Worm (Caenorhabditis elegans): ENCODE measurements around the gene T28C6.8.

Gene T28C6.8

DNA sequence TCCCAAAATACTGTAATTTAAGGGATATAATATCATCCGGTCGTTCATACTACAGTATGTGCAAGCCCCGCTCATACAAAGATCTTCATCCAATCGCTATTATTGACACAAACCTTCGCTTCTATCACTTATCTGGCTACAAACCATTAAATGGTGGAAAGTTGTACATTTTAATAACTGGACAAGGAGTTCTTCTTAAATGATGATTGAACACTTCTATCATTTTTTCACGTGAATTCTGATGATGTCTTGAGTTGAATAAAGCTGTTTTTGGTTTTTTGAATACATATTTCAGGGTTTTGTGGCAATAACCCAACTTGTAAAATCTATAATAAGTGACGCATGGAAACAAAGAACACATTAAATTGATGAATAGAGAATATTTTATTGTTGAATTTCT, 7.9 kb downstream of the T28C6.8 start:
- TF ChIP-seq efl-3 (GFP tag; optimal IDR thresholded peaks at IDR 0.05) (no peak), skn-1 (tag; optimal IDR thresholded peaks at IDR 0.05) (no peak), nhr-90 (tag; optimal IDR thresholded peaks at IDR 0.05; ENCODE audit: poor library complexity) (peak; percentile 31), fkh-4 (tag; optimal IDR thresholded peaks at IDR 0.05; ENCODE audit: borderline replicate concordance) (no peak), ceh-8 (GFP tag; optimal IDR thresholded peaks at IDR 0.05) (no peak), xbp-1 (tag; optimal IDR thresholded peaks at IDR 0.05) (no peak), nhr-85 (tag) (peak; percentile 75), jun-1 (tag; optimal IDR thresholded peaks at IDR 0.05) (no peak), unc-86 (tag; optimal IDR thresholded peaks at IDR 0.05) (no peak), unc-30 (tag; optimal IDR thresholded peaks at IDR 0.05) (no peak), aha-1 (tag; optimal IDR thresholded peaks at IDR 0.05) (no peak), C34B4.2 (tag; optimal IDR thresholded peaks at IDR 0.05) (no peak), mdl-1 (tag; optimal IDR thresholded peaks at IDR 0.05) (no peak), unc-62 (GFP tag; optimal IDR thresholded peaks at IDR 0.05) (no peak), elt-3 (tag; optimal IDR thresholded peaks at IDR 0.05) (peak in 2 of 6 experiments; percentile 18 to 36), ceh-63 (GFP tag; optimal IDR thresholded peaks at IDR 0.05) (no peak), aly-2 (tag; optimal IDR thresholded peaks at IDR 0.05) (peak; percentile 92), nhr-76 (tag; optimal IDR thresholded peaks at IDR 0.05) (no peak), lin-14 (GFP tag; optimal IDR thresholded peaks at IDR 0.05) (peak; percentile 28), tbx-2 (tag; optimal IDR thresholded peaks at IDR 0.05) (peak; percentile 12), lin-35 (GFP tag; optimal IDR thresholded peaks at IDR 0.05) (no peak), ceh-88 (GFP tag; IDR thresholded peaks at IDR 0.05) (no peak), hlh-17 (GFP tag; optimal IDR thresholded peaks at IDR 0.05; ENCODE audit: borderline replicate concordance) (no peak), isw-1 (GFP tag; IDR thresholded peaks at IDR 0.05) (no peak), nhr-84 (tag; optimal IDR thresholded peaks at IDR 0.05) (no peak), irx-1 (tag; optimal IDR thresholded peaks at IDR 0.05) (no peak), unc-98 (GFP tag; IDR thresholded peaks at IDR 0.05) (no peak), nhr-71 (tag; optimal IDR thresholded peaks at IDR 0.05) (peak; percentile 24)

DNA sequence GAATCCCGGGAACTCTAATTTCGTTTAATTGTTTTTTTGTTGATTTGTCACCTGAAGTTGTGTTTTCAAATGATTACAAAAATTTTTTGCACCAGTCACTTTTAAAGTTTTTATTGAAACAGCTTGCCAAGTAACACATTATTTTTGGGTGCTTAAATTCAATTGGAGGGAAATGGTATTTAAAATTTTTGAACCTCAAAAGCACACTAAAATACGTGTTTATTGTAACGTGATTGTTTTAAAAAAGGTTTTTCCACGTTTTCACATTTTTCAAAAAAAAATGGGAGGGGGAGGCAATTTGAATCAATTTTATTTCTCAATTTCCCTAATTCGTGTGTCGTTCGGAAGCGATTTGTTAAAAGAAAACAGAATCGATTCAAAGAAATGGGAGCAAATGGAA, 9.4 kb downstream of the T28C6.8 start, which contains the start of gene T28C6.5:
Gene T28C6.5, plus strand, starts transcription at position 301 of the 400 bp plus-strand sequence.
- no peak for TF ChIP-seq rnt-1 (tag; optimal IDR thresholded peaks at IDR 0.05)

DNA sequence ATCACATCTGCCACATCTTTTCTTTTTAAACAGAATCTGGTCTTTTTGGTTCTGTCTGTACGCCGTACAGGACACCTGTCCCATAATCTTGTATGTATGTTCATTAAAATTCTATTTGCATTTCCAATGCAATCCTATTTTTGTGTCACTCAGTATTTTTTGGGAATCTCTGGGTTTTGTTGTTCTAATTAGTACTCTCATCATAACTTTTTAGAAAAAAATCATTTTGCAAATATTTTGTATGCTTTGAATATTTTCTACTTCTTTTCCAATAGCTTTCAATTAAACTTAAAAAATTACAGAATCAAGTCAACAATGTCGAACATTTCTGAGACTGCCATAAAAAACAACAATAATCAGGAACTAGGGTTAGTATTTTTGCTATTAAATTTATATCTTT, 10.5 kb downstream of the T28C6.8 start, which contains the start of gene T28C6.3:
Gene T28C6.3, plus strand, starts transcription at position 301 of the 400 bp plus-strand sequence.
- TF ChIP-seq snpc-4 (tag; optimal IDR thresholded peaks at IDR 0.05) (no peak), elt-2 (tag; optimal IDR thresholded peaks at IDR 0.05) (no peak), nhr-71 (tag; optimal IDR thresholded peaks at IDR 0.05) (no peak), nhr-47 (tag; optimal IDR thresholded peaks at IDR 0.05) (no peak), fkh-8 (tag; optimal IDR thresholded peaks at IDR 0.05) (no peak), zip-4 (GFP tag; optimal IDR thresholded peaks at IDR 0.05) (no peak), nhr-28 (tag; optimal IDR thresholded peaks at IDR 0.05) (no peak), efl-1 (optimal IDR thresholded peaks at IDR 0.05) (no peak), efl-1 (GFP tag; optimal IDR thresholded peaks at IDR 0.05 in 1 of 2) (peak in 1 of 2 experiments; percentile 9)

DNA sequence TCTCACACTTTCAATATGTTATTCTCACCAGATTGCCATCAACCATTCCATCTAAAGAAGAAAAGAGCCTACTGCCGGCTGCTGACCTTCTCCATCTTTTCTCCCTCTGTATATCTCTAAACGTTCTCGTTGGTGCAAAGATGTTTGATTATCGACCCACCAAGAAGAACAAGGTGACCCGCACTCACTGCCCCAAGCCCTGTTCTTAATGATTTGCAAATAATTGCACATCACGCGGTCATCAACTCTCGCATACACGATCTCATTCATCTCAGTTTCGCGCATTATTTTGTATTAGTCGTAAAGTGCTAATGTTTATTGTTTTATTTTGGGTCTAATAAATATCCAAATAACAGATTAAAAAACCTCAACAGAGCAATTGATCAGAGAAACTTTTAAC, 11.1 kb downstream of the T28C6.8 start:
- TF ChIP-seq hpl-2 (GFP tag; optimal IDR thresholded peaks at IDR 0.05) (no peak), lin-39 (tag; optimal IDR thresholded peaks at IDR 0.05) (no peak), aly-2 (tag; optimal IDR thresholded peaks at IDR 0.05) (no peak), tlp-1 (tag; optimal IDR thresholded peaks at IDR 0.05) (no peak), ama-1 (optimal IDR thresholded peaks at IDR 0.05) (no peak), ceh-8 (GFP tag; optimal IDR thresholded peaks at IDR 0.05) (no peak), nhr-71 (tag; optimal IDR thresholded peaks at IDR 0.05) (no peak), C34B4.2 (tag; optimal IDR thresholded peaks at IDR 0.05) (no peak), grh-1 (GFP tag; IDR thresholded peaks at IDR 0.05) (no peak), pax-3 (tag; optimal IDR thresholded peaks at IDR 0.05) (no peak), ceh-90 (tag; optimal IDR thresholded peaks at IDR 0.05) (no peak), ztf-11 (tag; optimal IDR thresholded peaks at IDR 0.05) (no peak), unc-86 (tag; optimal IDR thresholded peaks at IDR 0.05) (no peak), nhr-76 (tag; optimal IDR thresholded peaks at IDR 0.05) (no peak)
